Worm (Caenorhabditis elegans) whole organism, early embryonic: ENCODE results near the gene dyf-2.
A peak's percentile ranks its signal among the peaks of the same experiment; 100 is the strongest.

ENCODE experiments used
- B0310.2 ChIP-seq: sonication (generic microtip); optimal IDR thresholded peaks from 2 replicates; lab custom pipeline; 2016; ENCODE audit warnings: mild to moderate bottlenecking, missing genetic modification characterization, missing compliant biosample characterization
- aly-1 ChIP-seq: sonication (generic microtip); optimal IDR thresholded peaks from 2 replicates; lab custom pipeline; 2016; ENCODE audit warnings: missing genetic modification characterization, missing compliant biosample characterization
- ama-1 ChIP-seq: fragments of 150-350 bp; optimal IDR thresholded peaks from 2 replicates; lab custom pipeline; 2014
- ceh-13 ChIP-seq: fragments of 200-800 bp; sonication (Bioruptor generic); optimal IDR thresholded peaks from 2 replicates; lab custom pipeline; 2018; ENCODE audit warnings: mild to moderate bottlenecking, missing genetic modification characterization, missing compliant biosample characterization
- ets-7 ChIP-seq: sonication (generic microtip); optimal IDR thresholded peaks from 2 replicates; lab custom pipeline; 2016; ENCODE audit warnings: missing genotype, missing genetic modification characterization, missing compliant biosample characterization
- hmbx-1 ChIP-seq: sonication (generic microtip); optimal IDR thresholded peaks from 2 replicates; lab custom pipeline; 2016; ENCODE audit warnings: mild to moderate bottlenecking, missing genetic modification characterization, missing compliant biosample characterization
- hmg-4 ChIP-seq: fragments of 200-800 bp; sonication (Bioruptor generic); optimal IDR thresholded peaks from 2 replicates; lab custom pipeline; 2018; ENCODE audit warnings: mild to moderate bottlenecking, missing genetic modification characterization, missing compliant biosample characterization
- pes-1 ChIP-seq: fragments of 200-800 bp; sonication (Bioruptor generic); IDR thresholded peaks from 2 replicates; pipeline ENCODE4 v1.3.6; 2022; ENCODE audit warnings: missing genetic modification reagents, missing genetic modification characterization, missing compliant biosample characterization
- sea-1 ChIP-seq: fragments of 200-800 bp; sonication (Bioruptor generic); conservative IDR thresholded peaks from 2 replicates; pipeline ENCODE4 v1.3.6; 2022; ENCODE audit warnings: missing genetic modification characterization, missing compliant biosample characterization
- tra-4 ChIP-seq: sonication (generic microtip); optimal IDR thresholded peaks from 2 replicates; lab custom pipeline; 2017; ENCODE audit warnings: missing genetic modification characterization, missing compliant biosample characterization

- TF ChIP-seq sea-1 (GFP tag; lab: Robert Waterston, UW): no peak
- no peak for TF ChIP-seq tra-4 (tag; lab: Kevin White, UChicago)
- TF ChIP-seq ets-7 (tag; lab: Kevin White, UChicago): no peak
- TF ChIP-seq aly-1 (tag; lab: Kevin White, UChicago): no peak
- TF ChIP-seq ama-1 (lab: Kevin White, UChicago): no peak
- no peak for TF ChIP-seq pes-1 (GFP tag; lab: Robert Waterston, UW)
- peak; percentile 14 for TF ChIP-seq hmg-4
- no peak for TF ChIP-seq hmbx-1
- TF ChIP-seq ceh-13 (GFP tag; lab: Kevin White, UChicago): no peak
- TF ChIP-seq B0310.2 (tag; lab: Kevin White, UChicago): no peak
These were observed 31.3 kb downstream of the dyf-2 start for ce11 chrIII:13654950-13655349.
